Fruit fly (Drosophila melanogaster) whole organism, pupa: ENCODE results near the gene CG13077.

Source experiments
- CG13204 ChIP-seq: fragments of 200-800 bp; sonication (Bioruptor generic); optimal IDR thresholded peaks from 2 replicates; lab custom pipeline; 2018; ENCODE audit warnings: missing biosample characterization, mild to moderate bottlenecking, missing genetic modification characterization, moderate library complexity
- CG14655 ChIP-seq: fragments of 200-800 bp; sonication (Bioruptor generic); optimal IDR thresholded peaks from 3 replicates; lab custom pipeline; 2017; ENCODE audit warnings: mild to moderate bottlenecking, missing biosample characterization, missing genetic modification reagents, missing genetic modification characterization
- CG32121 ChIP-seq: fragments of 200-800 bp; sonication (Bioruptor generic); IDR thresholded peaks from 2 replicates; pipeline ENCODE4 v1.3.6; 2022; ENCODE audit warnings: missing biosample characterization, missing genetic modification characterization
- Ets98B ChIP-seq: fragments of 200-800 bp; sonication (Bioruptor generic); IDR thresholded peaks from 2 replicates; pipeline ENCODE4 v1.3.6; 2022; ENCODE audit warnings: missing biosample characterization, missing genetic modification characterization

- no peak for TF ChIP-seq CG13204 (GFP tag; lab: Kevin White, UChicago)
- TF ChIP-seq Ets98B (GFP tag; lab: Robert Waterston, UW) = no peak
- no peak for TF ChIP-seq CG14655 (GFP tag; lab: Kevin White, UChicago)
- TF ChIP-seq CG32121 = no peak
These were observed 9.4 kb downstream of the CG13077 start for dm6 chr2L:19574959-19575625.
